Worm (Caenorhabditis elegans) whole organism, L4 larva: ENCODE measurements around the gene nas-27.
"Not testable (repeated sequence)": the region's sequence is repeated elsewhere in the genome, so short reads cannot be mapped to it uniquely, and the experiment has no call there.

ENCODE experiments used
- D1046.2 ChIP-seq: fragments of 200-800 bp; sonication (Bioruptor generic); IDR thresholded peaks from 2 replicates; pipeline ENCODE4 v1.3.6; 2022; ENCODE audit warnings: missing genetic modification characterization, missing compliant biosample characterization
- F10B5.3 ChIP-seq: sonication (generic microtip); optimal IDR thresholded peaks from 2 replicates; lab custom pipeline; 2016; ENCODE audit warnings: mild to moderate bottlenecking, missing genetic modification characterization, missing compliant biosample characterization
- F37D6.2 ChIP-seq: sonication (generic microtip); optimal IDR thresholded peaks from 2 replicates; lab custom pipeline; 2016; ENCODE audit warnings: mild to moderate bottlenecking, missing genetic modification characterization, missing compliant biosample characterization
- R02D3.7 ChIP-seq: fragments of 150-350 bp; sonication (generic microtip); optimal IDR thresholded peaks from 3 replicates; lab custom pipeline; 2014; ENCODE audit warnings: missing biosample characterization, missing genetic modification characterization
- Y48G9A.11 ChIP-seq: fragments of 200-800 bp; sonication (Bioruptor generic); IDR thresholded peaks from 2 replicates; pipeline ENCODE4 v1.3.6; 2022; ENCODE audit warnings: missing genetic modification reagents, missing genetic modification characterization, missing compliant biosample characterization
- ZK337.2 ChIP-seq: fragments of 200-800 bp; sonication (Bioruptor generic); IDR thresholded peaks from 2 replicates; pipeline ENCODE4 v1.3.6; 2022; ENCODE audit warnings: missing genetic modification reagents, missing genetic modification characterization, missing compliant biosample characterization
- aly-2 ChIP-seq: sonication (generic microtip); optimal IDR thresholded peaks from 2 replicates; lab custom pipeline; 2018; ENCODE audit warnings: missing biosample characterization, missing genetic modification characterization
- arid-1 ChIP-seq: fragments of 200-800 bp; sonication (Bioruptor generic); conservative IDR thresholded peaks from 2 replicates; pipeline ENCODE4 v1.3.6; 2022; ENCODE audit warnings: missing genetic modification reagents, missing genetic modification characterization, missing compliant biosample characterization
- ceh-20 ChIP-seq: fragments of 200-800 bp; sonication (Bioruptor generic); IDR thresholded peaks from 2 replicates; pipeline ENCODE4 v1.3.6; 2022; ENCODE audit warnings: missing genetic modification reagents, missing genetic modification characterization, missing compliant biosample characterization
- ceh-44 ChIP-seq: fragments of 200-800 bp; sonication (Bioruptor generic); IDR thresholded peaks from 2 replicates; pipeline ENCODE4 v1.3.6; 2022; ENCODE audit warnings: missing genetic modification reagents, missing genetic modification characterization, missing compliant biosample characterization
- ctbp-1 ChIP-seq: fragments of 200-800 bp; sonication (Bioruptor generic); IDR thresholded peaks from 2 replicates; pipeline ENCODE4 v1.3.6; 2022; ENCODE audit warnings: missing genetic modification reagents, missing genetic modification characterization, missing compliant biosample characterization
- dmd-6 ChIP-seq: fragments of 200-800 bp; sonication (Bioruptor generic); IDR thresholded peaks from 2 replicates; pipeline ENCODE4 v1.3.6; 2022; ENCODE audit warnings: missing genetic modification reagents, missing genetic modification characterization, missing compliant biosample characterization
- dmd-9 ChIP-seq: fragments of 200-800 bp; sonication (Bioruptor generic); IDR thresholded peaks from 2 replicates; pipeline ENCODE4 v1.3.6; 2022; ENCODE audit warnings: missing genetic modification reagents, missing genetic modification characterization, missing compliant biosample characterization
- dpl-1 ChIP-seq: fragments of 150-350 bp; optimal IDR thresholded peaks from 2 replicates; lab custom pipeline; 2014; ENCODE audit warnings: missing biosample characterization, missing genetic modification reagents, missing genetic modification characterization
- hif-1 ChIP-seq, 2 experiments: sonication (generic microtip); optimal IDR thresholded peaks; 2 replicates each; lab custom pipeline; 2016 to 2017; ENCODE audit warnings: missing compliant biosample characterization in 2 of 2, missing genetic modification characterization in 2 of 2, missing genetic modification reagents in 2 of 2, missing genotype in 2 of 2, mild to moderate bottlenecking in 1 of 2
- hmg-1.1 ChIP-seq: fragments of 200-800 bp; sonication (Bioruptor generic); IDR thresholded peaks from 2 replicates; pipeline ENCODE4 v1.3.6; 2022; ENCODE audit warnings: missing genetic modification reagents, missing genetic modification characterization, missing compliant biosample characterization
- lin-13 ChIP-seq: fragments of 150-350 bp; optimal IDR thresholded peaks from 2 replicates; lab custom pipeline; 2014; ENCODE audit warnings: missing biosample characterization, missing genetic modification reagents, missing genetic modification characterization
- lin-29 ChIP-seq: fragments of 200-800 bp; sonication (Bioruptor generic); IDR thresholded peaks from 2 replicates; pipeline ENCODE4 v1.3.6; 2022; ENCODE audit warnings: missing genetic modification reagents, missing genetic modification characterization, missing compliant biosample characterization
- lin-38 ChIP-seq: fragments of 200-800 bp; sonication (Bioruptor generic); IDR thresholded peaks from 2 replicates; pipeline ENCODE4 v1.3.6; 2022; ENCODE audit warnings: missing genetic modification reagents, missing genetic modification characterization, missing compliant biosample characterization
- lsy-2 ChIP-seq, 2 experiments: fragments of 150-350 bp in 1 of 2; sonication (generic microtip) in 1 of 2; optimal IDR thresholded peaks; 2 replicates each; lab custom pipeline; 2014 to 2017; ENCODE audit warnings: missing biosample characterization in 2 of 2, missing genetic modification characterization in 2 of 2
- madf-5 ChIP-seq, 2 experiments: fragments of 200-800 bp; sonication (Bioruptor generic); IDR thresholded peaks; 2 replicates each; pipeline ENCODE4 v1.3.6; 2022; ENCODE audit warnings: missing compliant biosample characterization in 2 of 2, missing genetic modification characterization in 2 of 2
- madf-9 ChIP-seq: fragments of 200-800 bp; sonication (Bioruptor generic); conservative IDR thresholded peaks from 2 replicates; pipeline ENCODE4 v1.3.6; 2022; ENCODE audit warnings: missing genetic modification reagents, missing genetic modification characterization, missing compliant biosample characterization
- mdt-29 ChIP-seq: fragments of 200-800 bp; sonication (Bioruptor generic); IDR thresholded peaks from 2 replicates; pipeline ENCODE4 v1.3.6; 2022; ENCODE audit warnings: missing genetic modification reagents, missing genetic modification characterization, missing compliant biosample characterization
- mep-1 ChIP-seq: fragments of 150-350 bp; sonication (generic microtip); optimal IDR thresholded peaks from 3 replicates; lab custom pipeline; 2014; ENCODE audit warnings: missing biosample characterization, missing genetic modification characterization
- mes-2 ChIP-seq: sonication (generic microtip); optimal IDR thresholded peaks from 2 replicates; lab custom pipeline; 2016; ENCODE audit warnings: missing genotype, mild to moderate bottlenecking, missing genetic modification characterization, missing compliant biosample characterization; ENCODE audit not compliant: poor library complexity, severe bottlenecking
- nhr-25 ChIP-seq: sonication (generic microtip); optimal IDR thresholded peaks from 2 replicates; lab custom pipeline; 2017; ENCODE audit warnings: missing genetic modification characterization, mild to moderate bottlenecking, missing compliant biosample characterization, antibody characterized with exemption, moderate library complexity, borderline replicate concordance; ENCODE audit not compliant: insufficient read depth
- nhr-28 ChIP-seq: fragments of 150-350 bp; optimal IDR thresholded peaks from 2 replicates; lab custom pipeline; 2014; ENCODE audit warnings: missing biosample characterization, missing genetic modification characterization
- nhr-41 ChIP-seq: fragments of 200-800 bp; sonication (Bioruptor generic); IDR thresholded peaks from 2 replicates; pipeline ENCODE4 v1.3.6; 2022; ENCODE audit warnings: missing genetic modification reagents, missing genetic modification characterization, missing compliant biosample characterization
- nhr-42 ChIP-seq: fragments of 200-800 bp; sonication (Bioruptor generic); IDR thresholded peaks from 2 replicates; pipeline ENCODE4 v1.3.6; 2022; ENCODE audit warnings: missing genetic modification characterization, missing compliant biosample characterization
- pha-4 ChIP-seq, 2 experiments: fragments of 150-350 bp in 1 of 2; fragments of 200-800 bp in 1 of 2; sonication (Bioruptor generic) in 1 of 2; IDR thresholded peaks in 1 of 2; optimal IDR thresholded peaks in 1 of 2; 2 replicates each; pipeline versions ENCODE4 v1.3.6 to Lab custom; 2014 to 2022; ENCODE audit warnings: missing genetic modification characterization in 2 of 2, missing genetic modification reagents in 2 of 2, missing biosample characterization in 1 of 2, missing compliant biosample characterization in 1 of 2
- rbr-2 ChIP-seq: sonication (generic microtip); optimal IDR thresholded peaks from 2 replicates; lab custom pipeline; 2016; ENCODE audit warnings: missing genotype, missing genetic modification characterization, missing compliant biosample characterization
- saeg-2 ChIP-seq: fragments of 200-800 bp; sonication (Bioruptor generic); IDR thresholded peaks from 2 replicates; pipeline ENCODE4 v1.3.6; 2022; ENCODE audit warnings: missing genetic modification reagents, missing genetic modification characterization, missing compliant biosample characterization
- sdz-12 ChIP-seq: fragments of 200-800 bp; sonication (Bioruptor generic); optimal IDR thresholded peaks from 2 replicates; lab custom pipeline; 2018; ENCODE audit warnings: mild to moderate bottlenecking, missing genetic modification characterization, missing compliant biosample characterization
- skn-1 ChIP-seq: fragments of 150-350 bp; optimal IDR thresholded peaks from 2 replicates; lab custom pipeline; 2014; ENCODE audit warnings: missing biosample characterization, missing genetic modification characterization
- snpc-1.2 ChIP-seq: fragments of 200-800 bp; sonication (Bioruptor generic); IDR thresholded peaks from 2 replicates; pipeline ENCODE4 v1.3.6; 2022; ENCODE audit warnings: missing genetic modification reagents, missing genetic modification characterization, missing compliant biosample characterization
- spr-1 ChIP-seq: sonication (generic microtip); optimal IDR thresholded peaks from 2 replicates; lab custom pipeline; 2016; ENCODE audit warnings: mild to moderate bottlenecking, missing genetic modification characterization, missing compliant biosample characterization
- tra-1 ChIP-seq: fragments of 200-800 bp; sonication (Bioruptor generic); IDR thresholded peaks from 2 replicates; pipeline ENCODE4 v1.3.6; 2022; ENCODE audit warnings: missing genetic modification reagents, missing genetic modification characterization, missing compliant biosample characterization
- unc-130 ChIP-seq: sonication (generic microtip); optimal IDR thresholded peaks from 2 replicates; lab custom pipeline; 2016; ENCODE audit warnings: missing genetic modification reagents, missing genetic modification characterization, missing compliant biosample characterization
- unc-62 ChIP-seq, 3 experiments: fragments of 150-350 bp in 1 of 3; sonication (generic microtip); optimal IDR thresholded peaks in 2 of 3; peaks in 1 of 3; 1 replicate in 1 of 3; 2 replicates in 2 of 3; lab custom pipeline; 2014 to 2017; ENCODE audit warnings: missing biosample characterization in 3 of 3, missing genetic modification characterization in 3 of 3, missing genetic modification reagents in 3 of 3, missing genotype in 1 of 3
- vab-7 ChIP-seq: fragments of 200-800 bp; sonication (Bioruptor generic); IDR thresholded peaks from 2 replicates; pipeline ENCODE4 v1.3.6; 2022; ENCODE audit warnings: missing genetic modification reagents, missing genetic modification characterization, missing compliant biosample characterization

The nas-27 gene

ce11 chrII:1136485-1136884 is 42.6 kb downstream of the nas-27 start, which contains the start of gene pod-2:
Gene pod-2, plus strand, starts transcription at chrII:1136785.
- no peak for TF ChIP-seq lin-29 (GFP tag; lab: Robert Waterston, UW)
- no peak for TF ChIP-seq spr-1 (tag; lab: Kevin White, UChicago)
- no peak for TF ChIP-seq ceh-20 (GFP tag; lab: Robert Waterston, UW)
- TF ChIP-seq nhr-25 (tag; lab: Kevin White, UChicago), result no peak
- no peak for TF ChIP-seq nhr-41 (GFP tag; lab: Robert Waterston, UW)
- TF ChIP-seq unc-62 (GFP tag; optimal IDR thresholded peaks at IDR 0.05 in 1 of 2; lab: Kevin White, UChicago), result no peak
- no peak for TF ChIP-seq unc-62 (tag; optimal IDR thresholded peaks at IDR 0.05; lab: Kevin White, UChicago)
- TF ChIP-seq arid-1 (GFP tag; lab: Robert Waterston, UW), result no peak
- TF ChIP-seq F10B5.3 (tag; lab: Kevin White, UChicago), result no peak
- no peak for TF ChIP-seq saeg-2 (GFP tag; lab: Robert Waterston, UW)
- TF ChIP-seq skn-1 (tag; lab: Kevin White, UChicago), result no peak
- TF ChIP-seq aly-2 (tag; lab: Kevin White, UChicago), result no peak
- no peak for TF ChIP-seq nhr-28
- TF ChIP-seq R02D3.7 (tag; lab: Kevin White, UChicago), result no peak
- TF ChIP-seq, all 104 proteins: peak for 0

- peak; percentile 66; the same call in 1 of the 2 replicates for TF ChIP-seq ZK337.2
- peak; percentile 80; the same call in 1 of the 2 replicates for TF ChIP-seq Y48G9A.11 (GFP tag; lab: Robert Waterston, UW)
- peak; percentile 30 for TF ChIP-seq lin-13 (GFP tag; lab: Kevin White, UChicago)
- 0 out of 2 replicates have a peak, but pooled peaks have one; percentile 13 for TF ChIP-seq mdt-29 (GFP tag; lab: Robert Waterston, UW)
- peak; percentile 59; the same call in 1 of the 2 replicates for TF ChIP-seq arid-1 (GFP tag; lab: Robert Waterston, UW)
- peak; percentile 60; the same call in 1 of the 2 replicates for TF ChIP-seq pha-4 (GFP tag; IDR thresholded peaks at IDR 0.05; lab: Robert Waterston, UW)
- TF ChIP-seq pha-4 (tag; optimal IDR thresholded peaks at IDR 0.05; lab: Kevin White, UChicago), result not testable (repeated sequence)
- peak; percentile 67; the same call in 1 of the 2 replicates for TF ChIP-seq ctbp-1 (GFP tag; lab: Robert Waterston, UW)
- TF ChIP-seq hif-1 (tag; optimal IDR thresholded peaks at IDR 0.05; lab: Kevin White, UChicago), result peak in 1 of 2 experiments; percentile 17
- TF ChIP-seq dmd-6 (GFP tag; lab: Robert Waterston, UW), result peak; percentile 46
- TF ChIP-seq madf-5 (GFP tag; IDR thresholded peaks at IDR 0.05; lab: Robert Waterston, UW), result 0 out of 4 replicates have a peak, but pooled peaks of 1 of the 2 experiments have one; percentile 59
- TF ChIP-seq D1046.2 (GFP tag; lab: Robert Waterston, UW), result 0 out of 2 replicates have a peak, but pooled peaks have one; percentile 59
- peak; percentile 87 for TF ChIP-seq mes-2 (tag; lab: Kevin White, UChicago)
- TF ChIP-seq hmg-1.1 (GFP tag; lab: Robert Waterston, UW), result peak; percentile 49
- TF ChIP-seq tra-1 (GFP tag; lab: Robert Waterston, UW), result peak; percentile 24; the same call in 1 of the 2 replicates
- TF ChIP-seq dmd-9 (GFP tag; lab: Robert Waterston, UW), result peak; percentile 80
- TF ChIP-seq F37D6.2 (tag; lab: Kevin White, UChicago), result peak; percentile 34
- peak; percentile 51 for TF ChIP-seq rbr-2 (tag; lab: Kevin White, UChicago)
- TF ChIP-seq vab-7 (GFP tag; lab: Robert Waterston, UW), result peak; percentile 69
- peak in 1 of 2 experiments; percentile 47 for TF ChIP-seq lsy-2 (tag; optimal IDR thresholded peaks at IDR 0.05; lab: Kevin White, UChicago)
- TF ChIP-seq mep-1, result peak; percentile 55
- TF ChIP-seq nhr-42 (GFP tag; lab: Robert Waterston, UW), result peak; percentile 61; the same call in 1 of the 2 replicates
- peak; percentile 66 for TF ChIP-seq madf-9
- TF ChIP-seq ceh-44 (GFP tag; lab: Robert Waterston, UW), result peak; percentile 87
- peak; percentile 18 for TF ChIP-seq sdz-12
- 0 out of 2 replicates have a peak, but pooled peaks have one; percentile 11 for TF ChIP-seq snpc-1.2 (GFP tag; lab: Robert Waterston, UW)
- peak; percentile 38 for TF ChIP-seq dpl-1 (GFP tag; lab: Kevin White, UChicago)
- TF ChIP-seq lin-38 (GFP tag; lab: Robert Waterston, UW), result peak; percentile 98
- peak; percentile 42 for TF ChIP-seq unc-130 (GFP tag; lab: Kevin White, UChicago)
Observed at ce11 chrII:1134314-1135108, 44.6 kb downstream of the nas-27 start.
